Worm (Caenorhabditis elegans): ENCODE data around the gene slc-30A9.

Gene slc-30A9

ce11 chrIII:2656168-2656567 is 42.4 kb downstream of the slc-30A9 start:
- 0 out of 2 replicates have a peak, but pooled peaks have one; percentile 21 for TF ChIP-seq ref-1 (GFP tag; conservative IDR thresholded peaks at IDR 0.05)
- TF ChIP-seq T22C8.4 (GFP tag; IDR thresholded peaks at IDR 0.05) = no peak

ce11 chrIII:2652704-2653566 is 45.7 kb downstream of the slc-30A9 start:
- no peak for TF ChIP-seq ztf-29 (GFP tag; IDR thresholded peaks at IDR 0.05)

- no peak for TF ChIP-seq klf-2 (GFP tag; conservative IDR thresholded peaks at IDR 0.05)
- TF ChIP-seq T22C8.4 (GFP tag; IDR thresholded peaks at IDR 0.05) = no peak
- TF ChIP-seq med-1 (GFP tag; optimal IDR thresholded peaks at IDR 0.05; ENCODE audit: insufficient read depth) = no peak
- TF ChIP-seq ref-1 (GFP tag; conservative IDR thresholded peaks at IDR 0.05) = no peak
- no peak for TF ChIP-seq ztf-23 (GFP tag; IDR thresholded peaks at IDR 0.05)
These were observed 47.1 kb downstream of the slc-30A9 start for ce11 chrIII:2651519-2651918.

- no peak for TF ChIP-seq ref-1 (GFP tag; conservative IDR thresholded peaks at IDR 0.05)
- peak; percentile 72; the same call in 1 of the 2 replicates for TF ChIP-seq ztf-29 (GFP tag; IDR thresholded peaks at IDR 0.05)
These were observed 51.3 kb downstream of the slc-30A9 start for ce11 chrIII:2647194-2647925.

ce11 chrIII:2641659-2642058 is 57.0 kb downstream of the slc-30A9 start:
- TF ChIP-seq T22C8.4 (GFP tag; IDR thresholded peaks at IDR 0.05) (no peak), ztf-29 (GFP tag; IDR thresholded peaks at IDR 0.05) (no peak), ztf-23 (GFP tag; IDR thresholded peaks at IDR 0.05) (no peak), tab-1 (GFP tag; IDR thresholded peaks at IDR 0.05) (no peak), cog-1 (tag; optimal IDR thresholded peaks at IDR 0.05) (no peak), flt-1 (GFP tag; IDR thresholded peaks at IDR 0.05) (no peak), klf-2 (GFP tag; conservative IDR thresholded peaks at IDR 0.05) (no peak), ref-1 (GFP tag; conservative IDR thresholded peaks at IDR 0.05) (no peak), med-1 (GFP tag; optimal IDR thresholded peaks at IDR 0.05; ENCODE audit: insufficient read depth) (no peak)

All from whole organism, midembryonic.